Fruit fly (Drosophila melanogaster): ENCODE measurements around the gene Esp.

Gene Esp

dm6 chr3R:24893320-24893955 is 51.7 kb downstream of the Esp start (continued):
- TF ChIP-seq CG18599 (GFP tag; optimal IDR thresholded peaks at IDR 0.05): peak; percentile 60
- TF ChIP-seq grau (tag; optimal IDR thresholded peaks at IDR 0.05): peak; percentile 88
- peak; percentile 91 for TF ChIP-seq CG7556 (GFP tag; optimal IDR thresholded peaks at IDR 0.05)
- peak; percentile 61 for TF ChIP-seq CrebB (tag; optimal IDR thresholded peaks at IDR 0.05)
- no peak for TF ChIP-seq chn (GFP tag; optimal IDR thresholded peaks at IDR 0.05)
- peak; percentile 85 for TF ChIP-seq CG11695 (GFP tag; IDR thresholded peaks at IDR 0.05)
- TF ChIP-seq bigmax (GFP tag; optimal IDR thresholded peaks at IDR 0.05): no peak
- TF ChIP-seq D19A (tag; optimal IDR thresholded peaks at IDR 0.05): peak; percentile 87
- no peak for TF ChIP-seq trh (GFP tag; optimal IDR thresholded peaks at IDR 0.05)
- TF ChIP-seq row (GFP tag; IDR thresholded peaks at IDR 0.05): peak; percentile 78
- TF ChIP-seq Neu2 (GFP tag; optimal IDR thresholded peaks at IDR 0.05; ENCODE audit: borderline replicate concordance): no peak
- TF ChIP-seq Vsx1 (GFP tag; optimal IDR thresholded peaks at IDR 0.05): peak; percentile 56
- TF ChIP-seq zen2 (GFP tag; IDR thresholded peaks at IDR 0.05; ENCODE audit: partially characterized antibody): no peak
- no peak for TF ChIP-seq Mad (GFP tag; optimal IDR thresholded peaks at IDR 0.05)
- no peak for TF ChIP-seq pita (GFP tag; optimal IDR thresholded peaks at IDR 0.05)
- TF ChIP-seq fd102C (GFP tag; optimal IDR thresholded peaks at IDR 0.05): no peak
- TF ChIP-seq CG6791 (GFP tag; IDR thresholded peaks at IDR 0.05; ENCODE audit: partially characterized antibody): no peak
- TF ChIP-seq Oaz (GFP tag; IDR thresholded peaks at IDR 0.05): no peak
- TF ChIP-seq CG5953 (GFP tag; IDR thresholded peaks at IDR 0.05): no peak
- peak; percentile 36 for TF ChIP-seq Ets65A (GFP tag)
- peak; percentile 62 for TF ChIP-seq CG6854 (GFP tag; optimal IDR thresholded peaks at IDR 0.05)
- peak; percentile 84 for TF ChIP-seq Drgx (GFP tag; IDR thresholded peaks at IDR 0.05)
- TF ChIP-seq Ssrp (tag; optimal IDR thresholded peaks at IDR 0.05): peak; percentile 78
- TF ChIP-seq luna (GFP tag; optimal IDR thresholded peaks at IDR 0.05): no peak
- no peak for TF ChIP-seq maf-S (GFP tag; optimal IDR thresholded peaks at IDR 0.05)
- no peak for TF ChIP-seq HLH4C (GFP tag; IDR thresholded peaks at IDR 0.05; ENCODE audit: partially characterized antibody)
- peak; percentile 92 for TF ChIP-seq phol (tag; optimal IDR thresholded peaks at IDR 0.05)
- TF ChIP-seq kni (GFP tag; optimal IDR thresholded peaks at IDR 0.05): peak; percentile 22
- peak; percentile 49; the same call in 1 of the 2 replicates for TF ChIP-seq CG14667 (GFP tag; IDR thresholded peaks at IDR 0.05)
- TF ChIP-seq CG17612 (GFP tag; IDR thresholded peaks at IDR 0.05): no peak
- peak; percentile 57; the same call in 1 of the 2 replicates for TF ChIP-seq Nf-YA (GFP tag; IDR thresholded peaks at IDR 0.05)
- TF ChIP-seq CG12391 (tag; optimal IDR thresholded peaks at IDR 0.05): peak; percentile 87
- TF ChIP-seq PHDP (tag; optimal IDR thresholded peaks at IDR 0.05): no peak
- peak; percentile 91 for TF ChIP-seq CoRest (tag; optimal IDR thresholded peaks at IDR 0.05)
- peak; percentile 76 for TF ChIP-seq run (tag; optimal IDR thresholded peaks at IDR 0.05)
- TF ChIP-seq CG32772 (GFP tag; IDR thresholded peaks at IDR 0.05): peak; percentile 34
- peak; percentile 47 for TF ChIP-seq pros (GFP tag; optimal IDR thresholded peaks at IDR 0.05)
- TF ChIP-seq CG4617 (GFP tag; optimal IDR thresholded peaks at IDR 0.05; ENCODE audit: borderline replicate concordance): no peak
- no peak for TF ChIP-seq CG13287 (GFP tag; IDR thresholded peaks at IDR 0.05; ENCODE audit: partially characterized antibody)
- TF ChIP-seq BEAF-32 (GFP tag; optimal IDR thresholded peaks at IDR 0.05): no peak
- peak; percentile 60; the same call in 1 of the 2 replicates for TF ChIP-seq klu (GFP tag; IDR thresholded peaks at IDR 0.05)
- no peak for TF ChIP-seq NC2β (GFP tag; optimal IDR thresholded peaks at IDR 0.05)
- TF ChIP-seq CG6272 (GFP tag; IDR thresholded peaks at IDR 0.05): no peak
- TF ChIP-seq ttk (GFP tag; IDR thresholded peaks at IDR 0.05): peak; percentile 55
- TF ChIP-seq CG10565 (GFP tag; optimal IDR thresholded peaks at IDR 0.05): no peak
- no peak for TF ChIP-seq hkb (optimal IDR thresholded peaks at IDR 0.05)
- TF ChIP-seq hkb (GFP tag; IDR thresholded peaks at IDR 0.05): no peak; the same call in 1 of the 2 replicates
- peak; percentile 18 to 80 for TF ChIP-seq bsh (GFP tag; optimal IDR thresholded peaks at IDR 0.05)
- TF ChIP-seq CG7745 (tag; optimal IDR thresholded peaks at IDR 0.05): peak; percentile 50
- TF ChIP-seq CG33213 (GFP tag; optimal IDR thresholded peaks at IDR 0.05): no peak
